Fruit fly (Drosophila melanogaster) Kc167 (cell line): ENCODE data around the gene CG43403.

Experiments used
- Myc ChIP-seq: fragments of >200 bp; optimal IDR thresholded peaks from 2 replicates; lab custom pipeline; 2017; ENCODE audit warnings: missing external identifiers
- Sin3A ChIP-seq: fragments of >200 bp; optimal IDR thresholded peaks from 2 replicates; lab custom pipeline; 2018; ENCODE audit warnings: missing external identifiers
- h ChIP-seq: fragments of >200 bp; optimal IDR thresholded peaks from 3 replicates; lab custom pipeline; 2018; ENCODE audit warnings: missing external identifiers
- insv ChIP-seq: fragments of >200 bp; optimal IDR thresholded peaks from 3 replicates; lab custom pipeline; 2018; ENCODE audit warnings: missing external identifiers
- psq ChIP-seq: fragments of >200 bp; optimal IDR thresholded peaks from 2 replicates; lab custom pipeline; 2017; ENCODE audit warnings: missing external identifiers
- ttk ChIP-seq: sonication (Bioruptor generic); optimal IDR thresholded peaks from 2 replicates; lab custom pipeline; 2017; ENCODE audit warnings: missing external identifiers

CG43403 gene

DNA sequence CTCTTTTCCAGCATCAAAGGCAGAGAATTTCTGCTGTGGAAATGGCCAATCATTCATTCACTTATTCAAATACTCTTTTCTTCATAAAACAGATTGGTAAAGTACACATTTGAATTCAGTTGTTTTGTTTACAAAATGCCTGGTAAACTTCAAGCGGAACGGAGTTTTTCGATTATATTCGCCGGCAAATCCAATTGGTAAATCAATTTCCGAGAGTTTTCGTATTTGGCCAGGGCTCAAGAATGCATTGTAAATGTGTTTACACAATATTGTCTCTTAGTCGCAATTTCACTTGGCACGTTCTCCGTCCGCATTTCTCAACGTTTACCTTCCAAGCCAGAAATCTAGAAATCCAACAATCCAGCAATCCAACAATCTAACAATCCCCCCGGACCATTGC, at the start of gene CG43403:
Gene CG43403 (plus strand): TSS at position 301 of the 400 bp plus-strand sequence.
- TF ChIP-seq insv (no peak), h (lab: Kevin White, UChicago) (no peak), ttk (lab: Kevin White, UChicago) (no peak), Sin3A (lab: Kevin White, UChicago) (no peak), Myc (lab: Kevin White, UChicago) (no peak), psq (no peak)

DNA sequence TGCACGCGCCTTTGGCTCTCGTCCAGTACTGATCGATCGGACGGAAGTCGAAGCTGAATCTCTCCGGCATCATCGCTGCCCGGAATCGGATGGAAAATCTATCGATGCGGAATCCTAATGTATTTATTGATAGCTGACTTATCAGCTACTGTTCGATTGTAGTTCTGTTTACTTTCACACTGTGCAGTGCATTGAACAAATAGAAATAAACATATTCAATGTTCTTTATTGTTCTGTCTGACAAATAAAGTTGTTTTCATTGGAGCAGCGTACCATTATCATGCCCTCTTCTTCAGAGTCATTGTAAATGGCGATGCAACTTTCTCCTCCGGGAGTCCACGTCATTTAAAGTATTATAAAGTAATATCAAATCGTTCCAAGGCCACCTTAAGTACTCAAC, 47.0 kb upstream of the CG43403 start, which contains the start of gene Cyp309a2:
Gene Cyp309a2 (minus strand): TSS at position 101 of the 400 bp plus-strand sequence.
- no peak for TF ChIP-seq Sin3A (lab: Kevin White, UChicago)
- TF ChIP-seq Myc (lab: Kevin White, UChicago) = no peak
- TF ChIP-seq insv = no peak
- TF ChIP-seq h (lab: Kevin White, UChicago) = no peak
- no peak for TF ChIP-seq ttk (lab: Kevin White, UChicago)
- TF ChIP-seq psq = no peak

DNA sequence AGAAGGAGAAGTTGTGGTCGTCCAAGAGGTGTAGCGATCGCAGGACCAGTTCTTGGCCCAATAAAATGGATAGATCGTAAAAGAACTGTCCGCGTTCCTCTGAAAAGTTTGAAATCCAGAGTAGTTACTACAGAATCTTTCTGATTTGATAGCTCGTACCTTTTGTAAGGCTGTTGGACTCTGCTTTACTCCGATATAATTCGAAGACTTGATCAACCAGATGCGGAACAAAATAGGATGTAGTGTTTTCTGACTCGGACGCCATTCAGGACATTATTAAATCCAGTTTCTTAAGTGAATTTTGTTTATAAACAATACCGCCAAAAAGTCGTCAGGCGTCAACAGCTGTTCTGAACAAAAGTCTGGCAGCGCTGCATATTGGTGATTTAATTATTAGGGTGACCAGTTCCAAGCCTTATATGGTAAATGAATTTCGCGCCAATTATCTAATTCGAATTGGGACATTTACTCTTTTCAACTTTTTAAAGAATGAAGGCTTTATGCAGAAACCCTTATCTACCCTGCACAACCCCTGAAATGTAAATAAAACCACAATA, 45.2 kb upstream of the CG43403 start, which contains the start of the genes Rad1 and Sws1:
Gene Rad1 (minus strand): TSS at position 336 of the 557 bp plus-strand sequence.
Gene Sws1 (minus strand): TSS at position 336 of the 557 bp plus-strand sequence.
- TF ChIP-seq Myc (lab: Kevin White, UChicago) (no peak), insv (no peak), Sin3A (lab: Kevin White, UChicago) (no peak), h (lab: Kevin White, UChicago) (no peak), ttk (lab: Kevin White, UChicago) (no peak), psq (no peak)

DNA sequence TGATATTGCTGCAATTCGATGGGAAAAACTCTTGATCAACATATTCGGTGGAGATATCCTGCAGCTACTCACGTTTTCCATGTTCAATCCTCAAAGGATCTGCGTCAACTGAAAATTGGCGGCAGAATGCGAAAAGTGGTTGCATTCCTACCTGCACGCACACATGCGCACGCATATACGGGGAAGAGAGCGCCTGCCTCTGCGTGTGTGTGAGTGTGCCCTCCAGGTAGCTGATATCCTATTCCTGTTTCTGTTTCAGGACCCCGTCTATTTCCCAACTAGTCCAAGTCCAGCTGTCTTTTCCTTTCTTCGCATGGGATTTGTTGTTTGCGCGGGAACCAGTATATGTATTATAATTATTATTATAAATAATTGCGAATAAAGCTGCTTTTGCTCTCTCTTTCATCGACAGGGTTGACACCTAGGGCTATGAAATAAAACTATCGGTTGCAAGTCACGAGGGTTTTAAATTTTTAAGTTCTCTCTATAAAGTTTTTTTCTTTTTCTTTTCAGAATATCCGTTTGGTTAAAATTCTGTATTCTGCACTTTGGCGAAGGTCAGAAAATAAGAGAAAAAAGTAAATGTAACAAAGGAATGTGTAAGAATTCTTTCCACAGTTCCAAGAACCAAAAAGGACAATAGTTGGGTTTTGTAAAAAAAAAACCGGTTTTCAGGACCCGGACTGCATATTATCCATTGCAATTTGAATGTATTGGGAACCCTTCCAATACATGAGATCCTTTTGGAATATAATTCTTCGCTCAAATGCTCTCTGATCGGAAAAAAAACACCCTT, 43.2 kb upstream of the CG43403 start, which contains the start of gene insv:
Gene insv (minus strand): TSS at position 433 of the 796 bp plus-strand sequence.
- TF ChIP-seq Sin3A (lab: Kevin White, UChicago) (no peak), h (lab: Kevin White, UChicago) (no peak)

DNA sequence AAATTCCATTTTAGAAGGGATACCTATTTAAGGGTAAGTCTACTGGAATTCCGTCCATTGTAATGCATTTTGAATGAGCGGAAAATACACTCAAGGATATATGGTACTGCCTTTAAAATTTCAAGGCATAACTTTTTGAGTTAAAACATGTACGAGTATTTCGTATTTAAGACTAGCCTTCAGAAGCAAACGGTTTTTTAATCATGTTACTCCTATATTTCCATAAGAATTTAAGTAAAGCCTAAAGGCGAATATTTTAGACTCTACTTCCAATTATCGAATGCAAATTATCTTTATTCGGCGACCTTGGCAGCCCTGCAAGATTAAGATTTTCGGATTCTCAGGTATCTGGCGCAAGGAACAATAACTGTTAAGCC, 42.6 kb upstream of the CG43403 start, which contains the start of gene Elba2:
Gene Elba2 (plus strand): TSS at position 327 of the 377 bp plus-strand sequence.
- TF ChIP-seq insv (no peak), psq (no peak), ttk (lab: Kevin White, UChicago) (no peak), h (lab: Kevin White, UChicago) (no peak), Sin3A (lab: Kevin White, UChicago) (no peak), Myc (lab: Kevin White, UChicago) (no peak)

DNA sequence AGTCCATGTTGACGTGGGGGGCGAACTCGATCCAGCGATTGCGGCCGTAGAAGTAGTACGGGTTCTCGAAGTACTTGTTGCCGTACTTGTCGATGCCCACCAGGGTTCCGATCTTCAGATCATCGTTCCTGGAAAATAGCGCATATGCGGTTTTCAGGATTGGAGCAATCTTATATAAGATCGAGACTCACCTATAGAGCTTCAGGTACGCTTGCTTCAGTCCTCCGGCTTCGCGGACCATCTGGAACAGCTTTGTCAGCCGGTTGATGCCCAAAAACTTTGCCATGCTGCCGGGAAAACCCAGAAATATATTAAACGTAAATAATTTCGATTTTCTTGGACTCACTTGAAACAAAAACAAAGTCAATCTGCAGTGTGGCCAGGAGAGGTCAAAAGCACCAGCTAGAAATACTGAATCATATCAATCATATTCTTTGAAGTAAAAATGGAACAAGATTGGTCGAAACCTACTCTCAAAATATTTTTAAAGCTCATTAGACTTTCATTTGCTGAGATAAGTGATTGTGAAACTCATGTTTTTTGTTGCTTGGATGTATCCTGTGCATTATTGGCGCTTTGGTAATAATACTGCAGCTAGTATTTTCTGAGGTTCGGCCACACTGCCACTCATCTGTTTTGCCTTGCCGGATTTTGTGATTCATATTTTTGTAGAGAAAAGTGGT, 40.2 kb upstream of the CG43403 start, which contains the start of the genes ND-B17.2 and Arpc5:
Gene ND-B17.2 (minus strand): TSS at position 504 of the 683 bp plus-strand sequence.
Gene Arpc5 (plus strand): TSS at position 624 of the 683 bp plus-strand sequence.
- TF ChIP-seq insv = no peak
- no peak for TF ChIP-seq ttk (lab: Kevin White, UChicago)

DNA sequence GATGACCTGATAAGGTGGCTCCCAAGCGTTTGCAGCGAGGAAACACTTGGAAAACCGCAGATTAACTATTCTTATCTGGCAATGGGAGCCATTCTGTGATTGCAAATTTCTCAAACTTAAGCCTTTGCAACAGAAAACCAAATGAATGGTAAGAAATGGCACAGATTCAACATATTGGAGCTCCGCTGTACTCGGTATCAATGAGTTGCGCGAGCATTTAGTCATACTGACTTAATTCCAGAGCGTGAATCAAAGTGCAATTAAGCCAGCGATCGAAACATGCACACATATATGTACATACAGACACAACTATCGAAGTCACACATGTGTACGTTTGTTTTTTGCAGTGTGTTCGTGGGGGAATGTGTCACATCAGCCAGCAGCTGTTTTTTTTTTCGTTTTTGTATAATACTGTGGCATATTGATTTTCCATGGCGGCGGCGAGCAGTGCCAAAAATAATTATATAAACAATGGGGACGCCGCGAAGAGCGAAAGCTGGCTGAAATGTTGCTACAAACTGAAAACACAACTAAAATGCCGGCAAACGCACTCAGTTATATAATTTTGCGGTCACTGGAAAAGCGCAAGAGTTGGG, 35.4 kb upstream of the CG43403 start:
- TF ChIP-seq h (lab: Kevin White, UChicago) (no peak), Myc (lab: Kevin White, UChicago) (no peak), Sin3A (lab: Kevin White, UChicago) (no peak)

DNA sequence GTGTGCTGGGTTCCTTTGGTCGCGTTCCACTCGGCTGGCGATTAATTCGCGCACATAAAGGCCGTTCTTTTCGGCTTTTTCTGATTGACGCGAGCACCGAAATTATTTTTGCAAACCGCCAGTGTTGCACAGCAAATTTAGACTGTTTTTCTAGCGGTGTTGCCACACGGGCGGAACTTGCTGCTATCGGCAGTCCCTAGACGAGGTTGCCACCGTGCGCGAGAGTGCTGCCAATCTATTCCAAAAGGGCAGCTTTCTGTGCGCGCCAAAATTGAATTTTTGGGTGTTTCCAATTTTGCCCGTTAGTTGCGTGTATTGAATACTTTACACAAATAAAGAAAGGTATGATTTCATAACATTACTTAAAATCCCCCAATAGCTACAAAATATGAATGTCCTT, 34.7 kb upstream of the CG43403 start, which contains the start of gene Drp1:
Gene Drp1 (minus strand): TSS at position 146 of the 400 bp plus-strand sequence.
- TF ChIP-seq psq (no peak), Sin3A (lab: Kevin White, UChicago) (no peak), insv (no peak), ttk (lab: Kevin White, UChicago) (no peak), h (lab: Kevin White, UChicago) (no peak), Myc (lab: Kevin White, UChicago) (no peak)

DNA sequence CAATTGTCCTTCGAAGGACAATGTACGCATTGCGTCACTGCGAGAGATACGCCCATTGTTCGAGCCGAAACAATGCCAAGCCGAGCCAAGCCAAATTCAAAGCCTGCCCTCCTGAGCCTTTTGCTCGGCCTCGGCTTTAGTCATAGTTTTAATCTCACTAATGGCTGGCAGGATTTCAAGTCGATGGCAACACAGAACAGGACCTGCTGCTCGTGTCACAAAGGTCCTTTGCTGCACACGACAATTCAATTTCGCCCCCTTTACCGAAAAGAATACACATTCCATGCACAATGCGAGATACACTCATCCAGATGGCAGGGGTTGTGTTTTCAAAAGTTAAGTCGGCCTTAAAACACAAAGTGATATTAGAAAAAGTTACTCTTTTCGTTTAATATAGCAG, 28.4 kb upstream of the CG43403 start, which contains the start of gene CG15394:
Gene CG15394 (plus strand): TSS at position 301 of the 400 bp plus-strand sequence.
- TF ChIP-seq insv = no peak
- TF ChIP-seq Myc (lab: Kevin White, UChicago) = no peak
- no peak for TF ChIP-seq h (lab: Kevin White, UChicago)
- no peak for TF ChIP-seq Sin3A (lab: Kevin White, UChicago)
- TF ChIP-seq ttk (lab: Kevin White, UChicago) = no peak
- no peak for TF ChIP-seq psq

DNA sequence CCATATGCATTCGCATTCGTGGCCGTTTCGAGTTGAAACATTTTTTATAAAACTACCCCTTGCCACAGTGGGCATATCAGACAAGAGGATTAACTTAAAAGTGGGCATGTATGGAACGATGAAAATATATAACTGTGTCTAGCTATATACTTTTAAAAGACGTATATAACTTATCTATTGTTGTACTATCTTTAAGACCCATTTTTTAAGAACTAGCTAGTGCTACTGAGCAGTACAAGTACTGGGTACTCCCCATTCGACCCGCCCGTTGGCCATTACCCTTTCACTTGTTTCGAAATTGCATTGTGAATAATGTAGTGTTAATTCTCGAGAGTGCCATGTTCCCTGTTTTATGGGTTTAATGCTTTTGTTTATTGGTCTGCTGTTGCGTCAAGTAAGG, 13.3 kb upstream of the CG43403 start:
- TF ChIP-seq h (lab: Kevin White, UChicago) (no peak), Myc (lab: Kevin White, UChicago) (no peak), insv (no peak), Sin3A (lab: Kevin White, UChicago) (no peak), psq (no peak)

DNA sequence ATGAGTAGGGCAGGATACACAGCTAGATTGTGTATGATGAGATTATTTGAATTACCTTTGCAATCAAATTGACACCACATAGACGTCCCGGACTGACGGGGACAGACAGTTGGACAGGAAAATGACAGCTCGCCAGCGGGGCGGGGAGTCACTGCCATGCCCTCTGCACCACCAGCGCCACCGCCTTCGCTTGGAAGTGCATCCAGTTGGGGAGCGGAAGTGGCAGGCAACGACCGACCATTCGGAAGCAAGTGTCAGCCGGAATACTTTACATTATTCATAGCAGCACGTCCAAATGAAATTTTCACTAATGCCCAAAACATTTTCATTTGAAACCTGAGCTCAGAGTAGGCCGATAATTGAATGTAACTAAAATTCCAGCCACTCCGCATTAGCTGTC, 10.3 kb upstream of the CG43403 start, which contains the start of gene CG15395:
Gene CG15395 (plus strand): TSS at position 301 of the 400 bp plus-strand sequence.
- TF ChIP-seq psq = no peak
- TF ChIP-seq h (lab: Kevin White, UChicago) = no peak
- TF ChIP-seq Sin3A (lab: Kevin White, UChicago) = no peak
- no peak for TF ChIP-seq ttk (lab: Kevin White, UChicago)
- TF ChIP-seq Myc (lab: Kevin White, UChicago) = no peak
- no peak for TF ChIP-seq insv
